Fruit fly (Drosophila melanogaster) whole organism, wandering third instar larva: Measurements from ENCODE around the gene nAChRalpha2.

Experiments
- Abd-B ChIP-seq: fragments of >200 bp; optimal IDR thresholded peaks from 2 replicates; lab custom pipeline; 2017; ENCODE audit warnings: missing biosample characterization, missing genetic modification characterization
- CrebA ChIP-seq: fragments of 200-800 bp; sonication (Bioruptor generic); optimal IDR thresholded peaks from 2 replicates; lab custom pipeline; 2016; ENCODE audit warnings: missing biosample characterization, mild to moderate bottlenecking, missing genetic modification characterization, borderline replicate concordance
- GATAd ChIP-seq: sonication (Bioruptor generic); optimal IDR thresholded peaks from 2 replicates; lab custom pipeline; 2016; ENCODE audit warnings: missing biosample characterization, missing genetic modification characterization
- Hnf4 ChIP-seq: fragments of 200-800 bp; sonication (Bioruptor generic); optimal IDR thresholded peaks from 2 replicates; lab custom pipeline; 2016; ENCODE audit warnings: missing biosample characterization, mild to moderate bottlenecking, missing genetic modification characterization
- Hr78 ChIP-seq: fragments of >200 bp; optimal IDR thresholded peaks from 2 replicates; lab custom pipeline; 2017; ENCODE audit warnings: missing biosample characterization, missing genetic modification characterization
- Hr83 ChIP-seq: fragments of 200-300 bp; sonication (Bioruptor generic); optimal IDR thresholded peaks from 2 replicates; lab custom pipeline; 2016; ENCODE audit warnings: missing biosample characterization, mild to moderate bottlenecking, missing genetic modification characterization, moderate library complexity; ENCODE audit not compliant: poor library complexity, severe bottlenecking
- Jra ChIP-seq: sonication (Bioruptor generic); optimal IDR thresholded peaks from 2 replicates; lab custom pipeline; 2016; ENCODE audit warnings: missing biosample characterization, missing genetic modification characterization
- Mio ChIP-seq: sonication (Bioruptor generic); optimal IDR thresholded peaks from 2 replicates; lab custom pipeline; 2016; ENCODE audit warnings: missing biosample characterization, missing genetic modification characterization
- Myc ChIP-seq: fragments of >200 bp; optimal IDR thresholded peaks from 2 replicates; lab custom pipeline; 2017
- N ChIP-seq: fragments of >200 bp; optimal IDR thresholded peaks from 2 replicates; lab custom pipeline; 2018; ENCODE audit warnings: missing biosample characterization, missing external identifiers, missing genetic modification characterization
- Sp1 ChIP-seq: fragments of 200-800 bp; sonication (Bioruptor generic); optimal IDR thresholded peaks from 3 replicates; lab custom pipeline; 2019; ENCODE audit warnings: missing biosample characterization, mild to moderate bottlenecking, missing genetic modification characterization, moderate library complexity
- Vsx2 ChIP-seq: fragments of 200-300, 225-300 bp; sonication (Bioruptor generic); optimal IDR thresholded peaks from 2 replicates; lab custom pipeline; 2018; ENCODE audit warnings: missing biosample characterization, missing genetic modification characterization; ENCODE audit not compliant: partially characterized antibody
- br ChIP-seq: fragments of 200-800 bp; sonication (Bioruptor generic); optimal IDR thresholded peaks from 2 replicates; lab custom pipeline; 2016; ENCODE audit warnings: missing biosample characterization, missing genetic modification characterization
- brk ChIP-seq: fragments of 200-800 bp; sonication (Bioruptor generic); optimal IDR thresholded peaks from 2 replicates; lab custom pipeline; 2016; ENCODE audit warnings: missing biosample characterization, mild to moderate bottlenecking, missing genetic modification characterization
- dl ChIP-seq, 2 experiments: fragments of 175-275, 200-275 bp in 1 of 2; fragments of 200-275 bp in 1 of 2; sonication (Bioruptor generic); optimal IDR thresholded peaks; lab custom pipeline; 2018; ENCODE audit warnings: mild to moderate bottlenecking in 2 of 2, missing biosample characterization in 2 of 2, missing genetic modification characterization in 2 of 2, moderate library complexity in 2 of 2; ENCODE audit not compliant: partially characterized antibody in 2 of 2, insufficient read depth in 1 of 2
- dmrt93B ChIP-seq: fragments of 200-800 bp; sonication (Bioruptor generic); optimal IDR thresholded peaks from 2 replicates; lab custom pipeline; 2018; ENCODE audit warnings: missing biosample characterization, mild to moderate bottlenecking, missing genetic modification characterization
- dsf ChIP-seq: sonication (Bioruptor generic); optimal IDR thresholded peaks from 2 replicates; lab custom pipeline; 2016; ENCODE audit warnings: missing biosample characterization, missing genetic modification characterization, borderline replicate concordance
- ey ChIP-seq: fragments of 200-800 bp; sonication (Bioruptor generic); optimal IDR thresholded peaks from 2 replicates; lab custom pipeline; 2016; ENCODE audit warnings: missing biosample characterization, missing genetic modification characterization
- foxo ChIP-seq, 2 experiments: fragments of 200-800 bp; sonication (Bioruptor generic); optimal IDR thresholded peaks; 2 replicates in 1 of 2; 3 replicates in 1 of 2; lab custom pipeline; 2016 to 2017; ENCODE audit warnings: missing biosample characterization in 2 of 2, missing genetic modification characterization in 2 of 2
- fru ChIP-seq: fragments of 200-800 bp; sonication (Bioruptor generic); optimal IDR thresholded peaks from 3 replicates; lab custom pipeline; 2016; ENCODE audit warnings: missing biosample characterization, mild to moderate bottlenecking, missing genetic modification characterization
- h ChIP-seq: fragments of 200-800 bp; sonication (Bioruptor generic); optimal IDR thresholded peaks from 3 replicates; lab custom pipeline; 2016; ENCODE audit warnings: missing biosample characterization, mild to moderate bottlenecking, missing genetic modification characterization
- lola ChIP-seq: fragments of >200 bp; optimal IDR thresholded peaks from 2 replicates; lab custom pipeline; 2017; ENCODE audit warnings: missing biosample characterization, missing genetic modification characterization
- pan ChIP-seq: fragments of >200 bp; optimal IDR thresholded peaks from 2 replicates; lab custom pipeline; 2017
- psq ChIP-seq: fragments of 200-800 bp; sonication (Bioruptor generic); optimal IDR thresholded peaks from 3 replicates; lab custom pipeline; 2017; ENCODE audit warnings: missing biosample characterization, mild to moderate bottlenecking, missing genetic modification characterization, moderate library complexity
- sage ChIP-seq: fragments of 200-800 bp; sonication (Bioruptor generic); optimal IDR thresholded peaks from 2 replicates; lab custom pipeline; 2016; ENCODE audit warnings: missing biosample characterization, mild to moderate bottlenecking, missing genetic modification characterization
- sv ChIP-seq: fragments of 200-800 bp; sonication (Bioruptor generic); optimal IDR thresholded peaks from 3 replicates; lab custom pipeline; 2016; ENCODE audit warnings: missing biosample characterization, missing genetic modification characterization
- tai ChIP-seq: sonication (Bioruptor generic); optimal IDR thresholded peaks from 2 replicates; lab custom pipeline; 2016; ENCODE audit warnings: missing biosample characterization, missing genetic modification characterization
- usp ChIP-seq: fragments of >200 bp; optimal IDR thresholded peaks from 2 replicates; lab custom pipeline; 2017; ENCODE audit warnings: missing biosample characterization, missing genetic modification characterization
- woc ChIP-seq: sonication (Bioruptor generic); optimal IDR thresholded peaks from 2 replicates; lab custom pipeline; 2016; ENCODE audit warnings: missing biosample characterization, mild to moderate bottlenecking, missing genetic modification characterization

nAChRalpha2 gene

DNA sequence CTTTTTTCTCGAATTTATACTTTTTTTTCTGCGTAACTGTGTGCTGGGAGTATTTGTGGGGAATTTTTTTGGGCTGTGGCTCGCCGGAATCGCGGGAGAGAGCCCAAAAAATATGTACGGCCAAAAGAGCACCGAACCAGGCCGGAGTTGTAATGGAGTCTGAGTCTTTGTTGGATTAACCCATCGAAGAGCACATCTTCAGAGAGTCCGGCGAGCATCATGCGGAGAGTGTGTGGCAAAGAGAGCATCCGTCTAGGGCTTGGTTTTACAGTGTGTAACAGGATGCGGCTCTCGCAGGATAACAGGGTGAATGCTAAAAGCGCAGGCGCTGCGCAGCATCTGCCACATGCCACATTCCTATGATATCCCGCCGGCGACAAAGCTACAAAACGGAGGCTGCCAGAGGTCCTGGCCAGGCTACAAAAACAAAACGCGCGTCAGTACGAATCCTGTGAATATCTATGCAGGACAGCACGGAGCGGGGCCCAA, at the start of gene nAChRalpha2:
nAChRalpha2 (plus strand) TSS at position 439 of the 489 bp plus-strand sequence.
- no peak for TF ChIP-seq N (GFP tag; lab: Kevin White, UChicago)

dm6 chr3R:24457057-24457456, 28.2 kb upstream of the nAChRalpha2 start, which contains the start of gene nAChRalpha1:
nAChRalpha1 (minus strand) TSS chr3R:24457157.
- TF ChIP-seq br (no peak), Hr78 (GFP tag; lab: Kevin White, UChicago) (no peak), Jra (GFP tag; lab: Kevin White, UChicago) (no peak), tai (GFP tag; lab: Kevin White, UChicago) (no peak), Sp1 (no peak), N (GFP tag; lab: Kevin White, UChicago) (no peak), Mio (no peak), woc (no peak), sv (GFP tag; lab: Kevin White, UChicago) (no peak), h (GFP tag; lab: Kevin White, UChicago) (no peak), Abd-B (no peak), sage (no peak)

- TF ChIP-seq CrebA (GFP tag; lab: Kevin White, UChicago): no peak
- TF ChIP-seq dl (GFP tag; optimal IDR thresholded peaks at IDR 0.05; lab: Kevin White, UChicago; ENCODE audit: insufficient read depth in 1 of 2, partially characterized antibody in 2 of 2): no peak
- TF ChIP-seq br: no peak
- no peak for TF ChIP-seq sage
- no peak for TF ChIP-seq dsf (GFP tag; lab: Kevin White, UChicago)
- no peak for TF ChIP-seq pan (lab: Kevin White, UChicago)
- TF ChIP-seq GATAd (GFP tag; lab: Kevin White, UChicago): no peak
- no peak for TF ChIP-seq usp (GFP tag; lab: Kevin White, UChicago)
- no peak for TF ChIP-seq h (GFP tag; lab: Kevin White, UChicago)
- TF ChIP-seq Vsx2 (GFP tag; lab: Kevin White, UChicago): no peak
- TF ChIP-seq psq (GFP tag; lab: Kevin White, UChicago): no peak
- no peak for TF ChIP-seq Myc (lab: Kevin White, UChicago)
- no peak for TF ChIP-seq fru (GFP tag; lab: Kevin White, UChicago)
- TF ChIP-seq lola (GFP tag; lab: Kevin White, UChicago): no peak
- no peak for TF ChIP-seq brk (GFP tag; lab: Kevin White, UChicago)
Measured at dm6 chr3R:24457847-24458246, 27.4 kb upstream of the nAChRalpha2 start.

- TF ChIP-seq ey (GFP tag; lab: Kevin White, UChicago) (no peak), dmrt93B (GFP tag; lab: Kevin White, UChicago) (no peak), Hnf4 (no peak), foxo (GFP tag; optimal IDR thresholded peaks at IDR 0.05; lab: Kevin White, UChicago) (no peak), pan (lab: Kevin White, UChicago) (no peak), CrebA (GFP tag; lab: Kevin White, UChicago) (no peak), Hr83 (GFP tag; lab: Kevin White, UChicago) (no peak)
Measured at dm6 chr3R:24467237-24467636, 18.0 kb upstream of the nAChRalpha2 start.

DNA sequence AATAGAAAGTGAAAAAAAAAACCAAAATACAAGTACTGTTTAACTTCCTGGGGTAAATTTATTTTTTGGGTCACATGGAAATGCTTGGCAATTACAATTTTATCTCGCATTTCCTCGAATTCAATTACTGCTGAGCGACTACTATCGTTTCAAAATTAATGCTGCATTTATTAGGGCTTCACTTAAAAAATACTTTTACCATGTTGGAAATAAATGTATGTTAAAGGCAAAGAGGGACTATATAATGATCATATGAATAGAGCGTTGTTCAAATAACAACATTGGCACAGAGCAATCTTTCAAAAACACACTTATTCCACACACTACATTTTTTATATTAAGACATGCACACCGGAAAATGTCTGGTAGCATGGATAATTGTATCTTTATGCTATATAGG, 16.1 kb upstream of the nAChRalpha2 start, which contains the start of gene CG31128:
CG31128 (plus strand) TSS at position 301 of the 400 bp plus-strand sequence.
- no peak for TF ChIP-seq psq (GFP tag; lab: Kevin White, UChicago)
- no peak for TF ChIP-seq Hnf4
- no peak for TF ChIP-seq Sp1
- TF ChIP-seq Hr83 (GFP tag; lab: Kevin White, UChicago): no peak
- TF ChIP-seq Jra (GFP tag; lab: Kevin White, UChicago): no peak

DNA sequence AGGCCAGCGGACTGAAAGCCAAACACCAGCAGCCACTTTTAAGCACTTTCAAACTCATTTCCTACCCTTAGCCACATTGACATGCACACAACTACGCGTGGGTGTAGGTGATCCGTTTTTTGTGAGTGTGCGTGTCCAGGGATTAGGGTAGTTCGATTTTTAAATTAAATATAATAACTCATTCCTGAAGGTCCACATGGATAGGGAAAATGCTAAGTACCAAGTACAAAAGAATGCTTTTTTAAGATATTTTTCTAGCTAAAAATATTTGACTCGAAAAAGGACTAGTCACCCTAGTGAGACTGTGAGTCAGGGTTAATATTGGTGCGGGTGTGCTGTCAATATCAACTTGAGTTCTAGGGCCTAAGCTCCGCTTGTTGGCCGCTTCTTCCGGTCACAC, 10.5 kb upstream of the nAChRalpha2 start:
- no peak for TF ChIP-seq Mio
- TF ChIP-seq usp (GFP tag; lab: Kevin White, UChicago): no peak
- no peak for TF ChIP-seq CrebA (GFP tag; lab: Kevin White, UChicago)
- no peak for TF ChIP-seq sv (GFP tag; lab: Kevin White, UChicago)
- no peak for TF ChIP-seq br
- no peak for TF ChIP-seq Hr83 (GFP tag; lab: Kevin White, UChicago)
- no peak for TF ChIP-seq dl (GFP tag; optimal IDR thresholded peaks at IDR 0.05; lab: Kevin White, UChicago; ENCODE audit: insufficient read depth in 1 of 2, partially characterized antibody in 2 of 2)
- no peak for TF ChIP-seq woc
- TF ChIP-seq GATAd (GFP tag; lab: Kevin White, UChicago): no peak
